Worm (Caenorhabditis elegans) whole organism, L4 larva: ENCODE results near the gene C06A8.8.

ENCODE experiments used
- daf-19 ChIP-seq: fragments of 200-800 bp; sonication (Bioruptor generic); conservative IDR thresholded peaks from 2 replicates; pipeline ENCODE4 v1.3.6; 2022; ENCODE audit warnings: missing genetic modification characterization, missing compliant biosample characterization
- nhr-76 ChIP-seq: fragments of 150-350 bp; optimal IDR thresholded peaks from 2 replicates; lab custom pipeline; 2014; ENCODE audit warnings: missing biosample characterization, missing genetic modification characterization

- TF ChIP-seq nhr-76 (tag; lab: Kevin White, UChicago): no peak
- TF ChIP-seq daf-19 (GFP tag; lab: Robert Waterston, UW): no peak
Observed at ce11 chrII:7761440-7761839, 10.4 kb downstream of the C06A8.8 start, which contains the start of gene B0228.8.
